In genomic region chr2L:7491902-7492301, dm6 we compare ENCODE assay signal across 4 fruit fly cellular contexts.
A peak's percentile ranks its signal among the peaks of the same experiment; 100 is the strongest.
TF ChIP-seq lines count a peak whose summit lies in the region.

No protein-coding gene starts in this region.

- TF ChIP-seq CTCF in whole organism, embryonic (GFP tag; optimal IDR thresholded peaks at IDR 0.05; lab: Kevin White, UChicago) = no peak

TF ChIP-seq in whole organism, adult, 20 proteins besides CTCF, POLR2A, EP300 and RAD21:
- TF ChIP-seq CG7101 (tag; optimal IDR thresholded peaks at IDR 0.05; lab: Kevin White, UChicago) = peak; percentile 3
- TF ChIP-seq CG14711 (tag; optimal IDR thresholded peaks at IDR 0.05; lab: Kevin White, UChicago) = peak; percentile 42
- no peak for TF ChIP-seq cnc (optimal IDR thresholded peaks at IDR 0.05; lab: Kevin White, UChicago)
TF ChIP-seq in whole organism, adult: peak in this region for 2.

TF ChIP-seq in whole organism, embryonic, 481 proteins besides CTCF, POLR2A, EP300 and RAD21 (continues in another document):
- TF ChIP-seq D19B (GFP tag; optimal IDR thresholded peaks at IDR 0.05; lab: Kevin White, UChicago) = no peak
- no peak for TF ChIP-seq sim (GFP tag; IDR thresholded peaks at IDR 0.05; lab: Robert Waterston, UW)
- peak; percentile 55 for TF ChIP-seq Meics (GFP tag; optimal IDR thresholded peaks at IDR 0.05; lab: Kevin White, UChicago)
- TF ChIP-seq usp (GFP tag; optimal IDR thresholded peaks at IDR 0.05; lab: Kevin White, UChicago) = no peak
- no peak for TF ChIP-seq Opbp (GFP tag; IDR thresholded peaks at IDR 0.05; lab: Robert Waterston, UW; ENCODE audit: partially characterized antibody)
- no peak for TF ChIP-seq Nf-YB (GFP tag; optimal IDR thresholded peaks at IDR 0.05; lab: Kevin White, UChicago)
- no peak for TF ChIP-seq CG10321 (GFP tag; IDR thresholded peaks at IDR 0.05; lab: Robert Waterston, UW)
- peak; percentile 66 for TF ChIP-seq lab (GFP tag; optimal IDR thresholded peaks at IDR 0.05; lab: Kevin White, UChicago)
- peak; percentile 52; the same call in 1 of the 2 replicates for TF ChIP-seq Awh (GFP tag; IDR thresholded peaks at IDR 0.05; lab: Robert Waterston, UW)
- TF ChIP-seq CG12071 (GFP tag; optimal IDR thresholded peaks at IDR 0.05; lab: Kevin White, UChicago) = no peak
- TF ChIP-seq wor (GFP tag; IDR thresholded peaks at IDR 0.05; lab: Robert Waterston, UW) = peak; percentile 45; the same call in 1 of the 2 replicates
- peak; percentile 27 for TF ChIP-seq trem (tag; optimal IDR thresholded peaks at IDR 0.05; lab: Kevin White, UChicago)
- peak; percentile 42 for TF ChIP-seq CG13775 (GFP tag; optimal IDR thresholded peaks at IDR 0.05; lab: Kevin White, UChicago)
- TF ChIP-seq CG33557 (GFP tag; optimal IDR thresholded peaks at IDR 0.05; lab: Kevin White, UChicago) = no peak
- peak; percentile 51 for TF ChIP-seq Xbp1 (GFP tag; optimal IDR thresholded peaks at IDR 0.05; lab: Kevin White, UChicago)
- TF ChIP-seq CG2889 (GFP tag; IDR thresholded peaks at IDR 0.05; lab: Robert Waterston, UW) = no peak
- TF ChIP-seq H15 (GFP tag; IDR thresholded peaks at IDR 0.05; lab: Robert Waterston, UW) = 0 out of 3 replicates have a peak, but pooled peaks have one; percentile 58
- no peak for TF ChIP-seq amos (GFP tag; IDR thresholded peaks at IDR 0.05; lab: Robert Waterston, UW; ENCODE audit: partially characterized antibody)
- TF ChIP-seq CG31441 (GFP tag; IDR thresholded peaks at IDR 0.05; lab: Robert Waterston, UW) = peak; percentile 58
- TF ChIP-seq CG11456 (GFP tag; IDR thresholded peaks at IDR 0.05; lab: Robert Waterston, UW) = no peak
- TF ChIP-seq Stat92E (GFP tag; optimal IDR thresholded peaks at IDR 0.05; lab: Kevin White, UChicago) = no peak
- TF ChIP-seq Xrp1 (GFP tag; IDR thresholded peaks at IDR 0.05; lab: Robert Waterston, UW) = peak; percentile 71; the same call in 1 of the 2 replicates
- TF ChIP-seq CG10267 (tag; optimal IDR thresholded peaks at IDR 0.05; lab: Kevin White, UChicago) = peak; percentile 48
- no peak for TF ChIP-seq CG9932 (GFP tag; IDR thresholded peaks at IDR 0.05; lab: Robert Waterston, UW)
- TF ChIP-seq ATbp (GFP tag; optimal IDR thresholded peaks at IDR 0.05; lab: Kevin White, UChicago) = peak; percentile 51
- no peak for TF ChIP-seq CG7928 (GFP tag; optimal IDR thresholded peaks at IDR 0.05; lab: Kevin White, UChicago)
- no peak for TF ChIP-seq unc-4 (GFP tag; IDR thresholded peaks at IDR 0.05; lab: Robert Waterston, UW; ENCODE audit: partially characterized antibody)
- peak; percentile 72 for TF ChIP-seq dysf (GFP tag; IDR thresholded peaks at IDR 0.05; lab: Robert Waterston, UW)
- peak; percentile 16 for TF ChIP-seq grn (GFP tag; optimal IDR thresholded peaks at IDR 0.05; lab: Kevin White, UChicago)

TF ChIP-seq in whole organism, prepupa, 60 proteins besides CTCF, POLR2A, EP300 and RAD21 (continues in another document):
- TF ChIP-seq CG10669 (GFP tag; optimal IDR thresholded peaks at IDR 0.05; lab: Kevin White, UChicago) (no peak), CG4318 (GFP tag; optimal IDR thresholded peaks at IDR 0.05; lab: Kevin White, UChicago) (no peak), CG8319 (GFP tag; optimal IDR thresholded peaks at IDR 0.05; lab: Kevin White, UChicago) (no peak), Ets21C (GFP tag; optimal IDR thresholded peaks at IDR 0.05; lab: Kevin White, UChicago) (no peak), acj6 (GFP tag; optimal IDR thresholded peaks at IDR 0.05; lab: Kevin White, UChicago) (peak; percentile 17), Met (GFP tag; optimal IDR thresholded peaks at IDR 0.05; lab: Kevin White, UChicago) (no peak), CG10631 (GFP tag; optimal IDR thresholded peaks at IDR 0.05; lab: Kevin White, UChicago) (peak; percentile 34), dac (GFP tag; optimal IDR thresholded peaks at IDR 0.05; lab: Kevin White, UChicago) (no peak), CG15336 (GFP tag; IDR thresholded peaks at IDR 0.05; lab: Robert Waterston, UW) (peak; percentile 71), Ets96B (tag; optimal IDR thresholded peaks at IDR 0.05; lab: Kevin White, UChicago) (peak; percentile 31), Hr39 (GFP tag; optimal IDR thresholded peaks at IDR 0.05; lab: Kevin White, UChicago) (no peak), CG8119 (GFP tag; IDR thresholded peaks at IDR 0.05; lab: Robert Waterston, UW) (peak; percentile 67), Sox14 (GFP tag; optimal IDR thresholded peaks at IDR 0.05; lab: Kevin White, UChicago) (no peak), CG32006 (GFP tag; optimal IDR thresholded peaks at IDR 0.05; lab: Kevin White, UChicago) (peak; percentile 65), CG11762 (GFP tag; optimal IDR thresholded peaks at IDR 0.05; lab: Kevin White, UChicago; ENCODE audit: insufficient read depth) (no peak), fd85E (GFP tag; optimal IDR thresholded peaks at IDR 0.05; lab: Kevin White, UChicago) (no peak), CG6163 (GFP tag; IDR thresholded peaks at IDR 0.05; lab: Robert Waterston, UW) (peak; percentile 66), CG3919 (GFP tag; optimal IDR thresholded peaks at IDR 0.05; lab: Kevin White, UChicago) (peak; percentile 10), dsx (GFP tag; optimal IDR thresholded peaks at IDR 0.05; lab: Kevin White, UChicago; ENCODE audit: poor library complexity, severe bottlenecking) (no peak), CG6276 (GFP tag; optimal IDR thresholded peaks at IDR 0.05; lab: Kevin White, UChicago) (peak; percentile 11), svp (GFP tag; lab: Kevin White, UChicago) (peak; percentile 54), CG6808 (GFP tag; optimal IDR thresholded peaks at IDR 0.05; lab: Kevin White, UChicago) (no peak), cyc (GFP tag; optimal IDR thresholded peaks at IDR 0.05; lab: Kevin White, UChicago) (no peak), Eip75B (GFP tag; optimal IDR thresholded peaks at IDR 0.05; lab: Kevin White, UChicago) (no peak), CG31627 (GFP tag; optimal IDR thresholded peaks at IDR 0.05; lab: Kevin White, UChicago) (no peak), CG8632 (GFP tag; optimal IDR thresholded peaks at IDR 0.05; lab: Kevin White, UChicago) (no peak), eg (GFP tag; IDR thresholded peaks at IDR 0.05; lab: Robert Waterston, UW) (peak; percentile 72), pdm3 (GFP tag; optimal IDR thresholded peaks at IDR 0.05; lab: Kevin White, UChicago) (no peak), net (GFP tag; optimal IDR thresholded peaks at IDR 0.05; lab: Kevin White, UChicago) (no peak), ss (GFP tag; optimal IDR thresholded peaks at IDR 0.05; lab: Kevin White, UChicago) (no peak), vri (GFP tag; optimal IDR thresholded peaks at IDR 0.05; lab: Kevin White, UChicago) (no peak), Hr4 (GFP tag; optimal IDR thresholded peaks at IDR 0.05; lab: Kevin White, UChicago) (peak; percentile 51)

TF ChIP-seq in whole organism, pupa, 21 proteins besides CTCF, POLR2A, EP300 and RAD21:
- TF ChIP-seq fd96Ca (GFP tag; IDR thresholded peaks at IDR 0.05; lab: Robert Waterston, UW) (0 out of 3 replicates have a peak, but pooled peaks have one; percentile 40), EcR (GFP tag; optimal IDR thresholded peaks at IDR 0.05; lab: Kevin White, UChicago) (no peak), Pif1A (GFP tag; optimal IDR thresholded peaks at IDR 0.05; lab: Kevin White, UChicago) (no peak), CG9948 (tag; optimal IDR thresholded peaks at IDR 0.05; lab: Kevin White, UChicago) (peak; percentile 31), CG34367 (tag; optimal IDR thresholded peaks at IDR 0.05; lab: Kevin White, UChicago) (no peak), Pif1B (GFP tag; optimal IDR thresholded peaks at IDR 0.05; lab: Kevin White, UChicago) (no peak), CG10348 (GFP tag; IDR thresholded peaks at IDR 0.05; lab: Robert Waterston, UW) (no peak), CG17806 (tag; optimal IDR thresholded peaks at IDR 0.05; lab: Kevin White, UChicago) (peak; percentile 38), CG8301 (tag; optimal IDR thresholded peaks at IDR 0.05; lab: Kevin White, UChicago) (peak; percentile 28), CG14655 (GFP tag; optimal IDR thresholded peaks at IDR 0.05; lab: Kevin White, UChicago) (peak; percentile 24), gl (tag; optimal IDR thresholded peaks at IDR 0.05; lab: Kevin White, UChicago) (no peak), CG8159 (tag; optimal IDR thresholded peaks at IDR 0.05; lab: Kevin White, UChicago) (no peak), Ets98B (GFP tag; IDR thresholded peaks at IDR 0.05; lab: Robert Waterston, UW) (peak; percentile 36; the same call in 1 of the 2 replicates), rn (GFP tag; IDR thresholded peaks at IDR 0.05; lab: Robert Waterston, UW) (peak; percentile 47; the same call in 1 of the 2 replicates), Snoo (tag; optimal IDR thresholded peaks at IDR 0.05; lab: Kevin White, UChicago) (no peak), CG15710 (tag; optimal IDR thresholded peaks at IDR 0.05; lab: Kevin White, UChicago) (peak; percentile 17), D1 (tag; optimal IDR thresholded peaks at IDR 0.05; lab: Kevin White, UChicago) (no peak), CG32121 (GFP tag; IDR thresholded peaks at IDR 0.05; lab: Robert Waterston, UW) (peak; percentile 52), CG4496 (GFP tag; IDR thresholded peaks at IDR 0.05; lab: Robert Waterston, UW) (peak; percentile 55; the same call in 1 of the 3 replicates), CG13204 (GFP tag; optimal IDR thresholded peaks at IDR 0.05; lab: Kevin White, UChicago) (no peak), CG12605 (GFP tag; IDR thresholded peaks at IDR 0.05; lab: Robert Waterston, UW) (no peak)
